ENCODE assay signal across 1 fruit fly cellular context in the genomic region with DNA sequence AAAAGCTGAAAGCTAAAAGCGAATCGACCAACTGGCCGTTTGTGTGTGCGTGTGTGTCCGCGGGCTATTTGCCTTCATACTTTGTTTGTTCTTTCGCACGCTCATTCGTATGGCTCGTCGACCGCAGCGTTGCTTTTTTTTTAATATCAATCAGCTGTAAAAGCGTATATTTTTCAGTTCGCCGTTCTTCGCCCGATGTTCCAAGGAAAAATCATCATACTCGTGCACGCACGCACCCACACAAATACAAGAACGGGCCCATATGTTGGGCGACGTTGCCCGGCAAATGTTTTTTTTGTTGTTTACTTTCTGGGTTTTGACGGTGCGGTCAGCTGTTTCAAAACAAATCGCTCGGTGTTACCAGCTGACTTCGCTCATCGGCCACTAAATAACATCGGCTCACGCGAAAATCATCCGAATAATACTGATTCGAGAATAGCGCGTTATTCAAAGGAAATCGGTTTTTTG.
TF ChIP-seq lines count a peak whose summit lies in the region.

TSS of gene E2f1 (minus strand) at position 213 of the 468 bp plus-strand sequence.

TF ChIP-seq in whole organism, embryonic, 481 proteins besides CTCF, POLR2A, EP300 and RAD21 (continued from another document and continues in another):
- TF ChIP-seq Sry-β (GFP tag; optimal IDR thresholded peaks at IDR 0.05; lab: Kevin White, UChicago) (no peak), CG43689 (GFP tag; IDR thresholded peaks at IDR 0.05; lab: Robert Waterston, UW) (no peak), YL-1 (GFP tag; optimal IDR thresholded peaks at IDR 0.05; lab: Kevin White, UChicago) (peak; percentile 23), gfzf (GFP tag; optimal IDR thresholded peaks at IDR 0.05; lab: Kevin White, UChicago) (peak; percentile 96), CG2116 (GFP tag; optimal IDR thresholded peaks at IDR 0.05; lab: Kevin White, UChicago) (peak; percentile 77), CG6791 (GFP tag; IDR thresholded peaks at IDR 0.05; lab: Robert Waterston, UW; ENCODE audit: partially characterized antibody) (peak; percentile 79; the same call in 2 of the 3 replicates), CG9817 (tag; optimal IDR thresholded peaks at IDR 0.05; lab: Kevin White, UChicago) (no peak), Hmr (GFP tag; optimal IDR thresholded peaks at IDR 0.05; lab: Kevin White, UChicago) (no peak), CG13287 (GFP tag; IDR thresholded peaks at IDR 0.05; lab: Robert Waterston, UW; ENCODE audit: partially characterized antibody) (peak; percentile 83), crc (GFP tag; optimal IDR thresholded peaks at IDR 0.05; lab: Kevin White, UChicago) (no peak), vnd (GFP tag; IDR thresholded peaks at IDR 0.05; lab: Robert Waterston, UW; ENCODE audit: partially characterized antibody) (peak; percentile 68; the same call in 2 of the 3 replicates), CG13775 (GFP tag; optimal IDR thresholded peaks at IDR 0.05; lab: Kevin White, UChicago) (peak; percentile 21), CHES-1-like (GFP tag; optimal IDR thresholded peaks at IDR 0.05; lab: Kevin White, UChicago) (peak; percentile 78), CG2199 (GFP tag; IDR thresholded peaks at IDR 0.05; lab: Robert Waterston, UW) (0 out of 3 replicates have a peak, but pooled peaks have one; percentile 62), sob (GFP tag; IDR thresholded peaks at IDR 0.05; lab: Robert Waterston, UW) (no peak), Six4 (GFP tag; optimal IDR thresholded peaks at IDR 0.05; lab: Kevin White, UChicago) (no peak), cwo (GFP tag; optimal IDR thresholded peaks at IDR 0.05; lab: Kevin White, UChicago) (no peak), D19B (GFP tag; optimal IDR thresholded peaks at IDR 0.05; lab: Kevin White, UChicago) (no peak), Ets65A (GFP tag; lab: Kevin White, UChicago) (no peak), amos (GFP tag; IDR thresholded peaks at IDR 0.05; lab: Robert Waterston, UW; ENCODE audit: partially characterized antibody) (peak; percentile 87), CG7987 (GFP tag; optimal IDR thresholded peaks at IDR 0.05; lab: Kevin White, UChicago) (peak; percentile 7), sr (GFP tag; IDR thresholded peaks at IDR 0.05; lab: Robert Waterston, UW) (peak; percentile 51; the same call in 2 of the 3 replicates), Nf-YC (tag; optimal IDR thresholded peaks at IDR 0.05; lab: Kevin White, UChicago) (peak; percentile 10), CG14710 (tag; optimal IDR thresholded peaks at IDR 0.05; lab: Kevin White, UChicago) (peak; percentile 46), D (optimal IDR thresholded peaks at IDR 0.05; lab: Kevin White, UChicago) (peak; percentile 26), D (GFP tag; optimal IDR thresholded peaks at IDR 0.05; lab: Kevin White, UChicago) (no peak), zen2 (GFP tag; IDR thresholded peaks at IDR 0.05; lab: Robert Waterston, UW; ENCODE audit: partially characterized antibody) (peak; percentile 60; the same call in 2 of the 3 replicates), Ravus (GFP tag; IDR thresholded peaks at IDR 0.05; lab: Robert Waterston, UW) (no peak), cato (GFP tag; optimal IDR thresholded peaks at IDR 0.05; lab: Kevin White, UChicago; ENCODE audit: borderline replicate concordance) (no peak), lov (optimal IDR thresholded peaks at IDR 0.05; lab: Kevin White, UChicago) (no peak), lov (GFP tag; IDR thresholded peaks at IDR 0.05; lab: Robert Waterston, UW) (0 out of 3 replicates have a peak, but pooled peaks have one; percentile 38), crp (GFP tag; optimal IDR thresholded peaks at IDR 0.05; lab: Kevin White, UChicago) (peak; percentile 63 to 99), sna (GFP tag; IDR thresholded peaks at IDR 0.05; lab: Robert Waterston, UW; ENCODE audit: partially characterized antibody) (peak; percentile 72), CG1233 (GFP tag; optimal IDR thresholded peaks at IDR 0.05; lab: Kevin White, UChicago) (peak; percentile 25), ac (GFP tag; optimal IDR thresholded peaks at IDR 0.05; lab: Kevin White, UChicago) (peak; percentile 3), CG14860 (GFP tag; IDR thresholded peaks at IDR 0.05; lab: Robert Waterston, UW; ENCODE audit: partially characterized antibody) (peak; percentile 50; the same call in 1 of the 3 replicates), BEAF-32 (GFP tag; optimal IDR thresholded peaks at IDR 0.05; lab: Kevin White, UChicago) (peak; percentile 91), Dp (GFP tag; optimal IDR thresholded peaks at IDR 0.05; lab: Kevin White, UChicago) (peak; percentile 87), sens (GFP tag; lab: Kevin White, UChicago) (peak; percentile 83), Oaz (GFP tag; IDR thresholded peaks at IDR 0.05; lab: Robert Waterston, UW) (no peak), lab (GFP tag; optimal IDR thresholded peaks at IDR 0.05; lab: Kevin White, UChicago) (peak; percentile 9), NC2α (GFP tag; optimal IDR thresholded peaks at IDR 0.05; lab: Kevin White, UChicago) (peak; percentile 15), Dek (tag; optimal IDR thresholded peaks at IDR 0.05; lab: Kevin White, UChicago) (peak; percentile 4), pfk (GFP tag; optimal IDR thresholded peaks at IDR 0.05; lab: Kevin White, UChicago) (peak; percentile 17), HmgZ (tag; optimal IDR thresholded peaks at IDR 0.05; lab: Kevin White, UChicago) (peak; percentile 54), fu2 (GFP tag; optimal IDR thresholded peaks at IDR 0.05; lab: Kevin White, UChicago) (no peak), CG9797 (GFP tag; optimal IDR thresholded peaks at IDR 0.05; lab: Kevin White, UChicago) (peak; percentile 90), CG13624 (GFP tag; optimal IDR thresholded peaks at IDR 0.05; lab: Kevin White, UChicago) (no peak), CG33213 (GFP tag; optimal IDR thresholded peaks at IDR 0.05; lab: Kevin White, UChicago) (peak; percentile 42), Scr (GFP tag; IDR thresholded peaks at IDR 0.05; lab: Robert Waterston, UW; ENCODE audit: partially characterized antibody) (peak; percentile 74), CG11696 (GFP tag; IDR thresholded peaks at IDR 0.05; lab: Robert Waterston, UW) (no peak), dan (GFP tag; IDR thresholded peaks at IDR 0.05; lab: Robert Waterston, UW) (no peak), CG14965 (GFP tag; optimal IDR thresholded peaks at IDR 0.05; lab: Kevin White, UChicago; ENCODE audit: borderline replicate concordance) (no peak), cg (GFP tag; optimal IDR thresholded peaks at IDR 0.05; lab: Kevin White, UChicago) (peak; percentile 76), kni (GFP tag; optimal IDR thresholded peaks at IDR 0.05; lab: Kevin White, UChicago) (peak; percentile 37), phol (tag; optimal IDR thresholded peaks at IDR 0.05; lab: Kevin White, UChicago) (peak; percentile 8), dimm (GFP tag; IDR thresholded peaks at IDR 0.05; lab: Robert Waterston, UW) (no peak), CG42726 (GFP tag; IDR thresholded peaks at IDR 0.05; lab: Robert Waterston, UW; ENCODE audit: partially characterized antibody) (0 out of 2 replicates have a peak, but pooled peaks have one; percentile 55), eve (GFP tag; optimal IDR thresholded peaks at IDR 0.05; lab: Kevin White, UChicago) (no peak), CG4328 (GFP tag; optimal IDR thresholded peaks at IDR 0.05; lab: Kevin White, UChicago) (peak; percentile 5), Ptx1 (GFP tag; IDR thresholded peaks at IDR 0.05; lab: Robert Waterston, UW) (no peak), Doc3 (GFP tag; IDR thresholded peaks at IDR 0.05; lab: Robert Waterston, UW; ENCODE audit: partially characterized antibody) (peak; percentile 50; the same call in 2 of the 3 replicates), Sry-δ (GFP tag; optimal IDR thresholded peaks at IDR 0.05; lab: Kevin White, UChicago) (peak; percentile 68), Dip2 (GFP tag; IDR thresholded peaks at IDR 0.05; lab: Robert Waterston, UW) (no peak), PHDP (tag; optimal IDR thresholded peaks at IDR 0.05; lab: Kevin White, UChicago) (peak; percentile 33), CG17912 (GFP tag; optimal IDR thresholded peaks at IDR 0.05; lab: Kevin White, UChicago) (peak; percentile 45), nau (GFP tag; optimal IDR thresholded peaks at IDR 0.05; lab: Kevin White, UChicago) (peak; percentile 54), HLH4C (GFP tag; IDR thresholded peaks at IDR 0.05; lab: Robert Waterston, UW; ENCODE audit: partially characterized antibody) (peak; percentile 70), Taf1 (GFP tag; IDR thresholded peaks at IDR 0.05; lab: Robert Waterston, UW) (no peak), mam (GFP tag; optimal IDR thresholded peaks at IDR 0.05; lab: Kevin White, UChicago) (no peak), CG15514 (GFP tag; optimal IDR thresholded peaks at IDR 0.05; lab: Kevin White, UChicago) (peak; percentile 75), E2f2 (GFP tag; IDR thresholded peaks at IDR 0.05; lab: Robert Waterston, UW) (peak; percentile 90), ems (GFP tag; optimal IDR thresholded peaks at IDR 0.05; lab: Kevin White, UChicago) (no peak), stwl (tag; optimal IDR thresholded peaks at IDR 0.05; lab: Kevin White, UChicago) (peak; percentile 77), CG2712 (tag; optimal IDR thresholded peaks at IDR 0.05; lab: Kevin White, UChicago) (peak; percentile 36), repo (GFP tag; optimal IDR thresholded peaks at IDR 0.05; lab: Kevin White, UChicago) (no peak), CG2129 (GFP tag; IDR thresholded peaks at IDR 0.05; lab: Robert Waterston, UW; ENCODE audit: partially characterized antibody) (peak; percentile 35; the same call in 1 of the 2 replicates), CG10979 (tag; optimal IDR thresholded peaks at IDR 0.05; lab: Kevin White, UChicago) (no peak), h (optimal IDR thresholded peaks at IDR 0.05; lab: Kevin White, UChicago) (no peak), HLHmδ (GFP tag; optimal IDR thresholded peaks at IDR 0.05; lab: Kevin White, UChicago) (no peak), Bgb (GFP tag; IDR thresholded peaks at IDR 0.05; lab: Robert Waterston, UW; ENCODE audit: partially characterized antibody) (peak; percentile 78), MBD-R2 (GFP tag; IDR thresholded peaks at IDR 0.05; lab: Robert Waterston, UW) (peak; percentile 56; the same call in 1 of the 2 replicates), CG32532 (GFP tag; IDR thresholded peaks at IDR 0.05; lab: Robert Waterston, UW) (no peak), CG11398 (GFP tag; optimal IDR thresholded peaks at IDR 0.05; lab: Kevin White, UChicago) (no peak), CG13424 (tag; optimal IDR thresholded peaks at IDR 0.05; lab: Kevin White, UChicago) (no peak), CG17328 (GFP tag; IDR thresholded peaks at IDR 0.05; lab: Robert Waterston, UW) (no peak), trem (tag; optimal IDR thresholded peaks at IDR 0.05; lab: Kevin White, UChicago) (peak; percentile 57), CG12391 (tag; optimal IDR thresholded peaks at IDR 0.05; lab: Kevin White, UChicago) (peak; percentile 23), CG17568 (GFP tag; optimal IDR thresholded peaks at IDR 0.05; lab: Kevin White, UChicago) (peak; percentile 53), HHEX (GFP tag; optimal IDR thresholded peaks at IDR 0.05; lab: Kevin White, UChicago) (no peak), inv (GFP tag; IDR thresholded peaks at IDR 0.05; lab: Robert Waterston, UW; ENCODE audit: partially characterized antibody) (peak; percentile 68), Optix (GFP tag; IDR thresholded peaks at IDR 0.05; lab: Robert Waterston, UW) (no peak), Atf6 (GFP tag; IDR thresholded peaks at IDR 0.05; lab: Robert Waterston, UW) (no peak), sd (tag; optimal IDR thresholded peaks at IDR 0.05; lab: Kevin White, UChicago) (peak; percentile 45), CG17829 (tag; optimal IDR thresholded peaks at IDR 0.05; lab: Kevin White, UChicago) (peak; percentile 30), Tbp (GFP tag; optimal IDR thresholded peaks at IDR 0.05; lab: Kevin White, UChicago) (no peak), CG31365 (tag; optimal IDR thresholded peaks at IDR 0.05; lab: Kevin White, UChicago) (no peak), hkb (optimal IDR thresholded peaks at IDR 0.05; lab: Kevin White, UChicago) (no peak), hkb (GFP tag; IDR thresholded peaks at IDR 0.05; lab: Robert Waterston, UW) (peak; percentile 10; the same call in 1 of the 2 replicates), nmo (GFP tag; optimal IDR thresholded peaks at IDR 0.05; lab: Kevin White, UChicago) (peak; percentile 47), ro (GFP tag; IDR thresholded peaks at IDR 0.05; lab: Robert Waterston, UW) (no peak), salm (tag; optimal IDR thresholded peaks at IDR 0.05; lab: Kevin White, UChicago) (no peak), MESR4 (GFP tag; optimal IDR thresholded peaks at IDR 0.05; lab: Kevin White, UChicago) (peak; percentile 13), trh (GFP tag; optimal IDR thresholded peaks at IDR 0.05; lab: Kevin White, UChicago) (no peak), CG34224 (GFP tag; IDR thresholded peaks at IDR 0.05; lab: Robert Waterston, UW; ENCODE audit: partially characterized antibody) (peak; percentile 81), fd64A (GFP tag; optimal IDR thresholded peaks at IDR 0.05; lab: Kevin White, UChicago) (no peak), CG10366 (GFP tag; IDR thresholded peaks at IDR 0.05; lab: Robert Waterston, UW) (no peak), HmgD (GFP tag; optimal IDR thresholded peaks at IDR 0.05; lab: Kevin White, UChicago) (no peak), CG32772 (GFP tag; IDR thresholded peaks at IDR 0.05; lab: Robert Waterston, UW) (peak; percentile 31; the same call in 1 of the 2 replicates), lbe (GFP tag; optimal IDR thresholded peaks at IDR 0.05; lab: Kevin White, UChicago) (peak; percentile 7), CoRest (tag; optimal IDR thresholded peaks at IDR 0.05; lab: Kevin White, UChicago) (peak; percentile 20), chm (GFP tag; IDR thresholded peaks at IDR 0.05; lab: Robert Waterston, UW) (peak; percentile 40; the same call in 1 of the 2 replicates), vvl (GFP tag; IDR thresholded peaks at IDR 0.05; lab: Robert Waterston, UW) (no peak), zfh1 (GFP tag; IDR thresholded peaks at IDR 0.05; lab: Robert Waterston, UW) (no peak), Lhr (GFP tag; optimal IDR thresholded peaks at IDR 0.05; lab: Kevin White, UChicago) (peak; percentile 30), CG10267 (tag; optimal IDR thresholded peaks at IDR 0.05; lab: Kevin White, UChicago) (peak; percentile 54), bbx (GFP tag; IDR thresholded peaks at IDR 0.05; lab: Robert Waterston, UW; ENCODE audit: partially characterized antibody) (peak; percentile 88), CG17802 (tag; optimal IDR thresholded peaks at IDR 0.05; lab: Kevin White, UChicago) (no peak), dm (GFP tag; optimal IDR thresholded peaks at IDR 0.05; lab: Kevin White, UChicago) (no peak), CG3726 (GFP tag; IDR thresholded peaks at IDR 0.05; lab: Robert Waterston, UW) (no peak), CG5180 (GFP tag; optimal IDR thresholded peaks at IDR 0.05; lab: Kevin White, UChicago) (peak; percentile 39), CG11504 (tag; optimal IDR thresholded peaks at IDR 0.05; lab: Kevin White, UChicago) (peak; percentile 16), CG34422 (GFP tag; IDR thresholded peaks at IDR 0.05; lab: Robert Waterston, UW) (peak; percentile 80; the same call in 2 of the 3 replicates)
